Fruit fly (Drosophila melanogaster): ENCODE data around the gene CG3999.

The CG3999 gene

dm6 chr3R:10263972-10264536 lies 12.7 kb downstream of the CG3999 start, which contains the start of gene Nuak:
Gene Nuak, plus strand, starts transcription at chr3R:10264306.
- TF ChIP-seq CG17806 (tag; optimal IDR thresholded peaks at IDR 0.05) (peak; percentile 74), EcR (GFP tag; optimal IDR thresholded peaks at IDR 0.05) (peak; percentile 30), CG32121 (GFP tag; IDR thresholded peaks at IDR 0.05) (no peak), CG13204 (GFP tag; optimal IDR thresholded peaks at IDR 0.05) (peak; percentile 69), CG12605 (GFP tag; IDR thresholded peaks at IDR 0.05) (no peak), Ets98B (GFP tag; IDR thresholded peaks at IDR 0.05) (no peak), CG15710 (tag; optimal IDR thresholded peaks at IDR 0.05) (peak; percentile 86), CG10348 (GFP tag; IDR thresholded peaks at IDR 0.05) (no peak), gl (tag; optimal IDR thresholded peaks at IDR 0.05) (no peak), CG8301 (tag; optimal IDR thresholded peaks at IDR 0.05) (peak; percentile 69), Pif1A (GFP tag; optimal IDR thresholded peaks at IDR 0.05) (peak; percentile 85), CG34367 (tag; optimal IDR thresholded peaks at IDR 0.05) (peak; percentile 59), fd96Ca (GFP tag; IDR thresholded peaks at IDR 0.05) (no peak), CG14655 (GFP tag; optimal IDR thresholded peaks at IDR 0.05) (peak; percentile 65), CG8159 (tag; optimal IDR thresholded peaks at IDR 0.05) (peak; percentile 71), rn (GFP tag; IDR thresholded peaks at IDR 0.05) (no peak), D1 (tag; optimal IDR thresholded peaks at IDR 0.05) (peak; percentile 5), Pif1B (GFP tag; optimal IDR thresholded peaks at IDR 0.05) (peak; percentile 83), Snoo (tag; optimal IDR thresholded peaks at IDR 0.05) (peak; percentile 73), CG9948 (tag; optimal IDR thresholded peaks at IDR 0.05) (peak; percentile 60), CG4496 (GFP tag; IDR thresholded peaks at IDR 0.05) (no peak)

dm6 chr3R:10264601-10265421 lies 13.5 kb downstream of the CG3999 start:
- TF ChIP-seq CG12605 (GFP tag; IDR thresholded peaks at IDR 0.05): no peak
- peak; percentile 49 for TF ChIP-seq EcR (GFP tag; optimal IDR thresholded peaks at IDR 0.05)
- no peak for TF ChIP-seq CG4496 (GFP tag; IDR thresholded peaks at IDR 0.05)
- TF ChIP-seq Pif1A (GFP tag; optimal IDR thresholded peaks at IDR 0.05): no peak

dm6 chr3R:10265552-10266137 lies 14.3 kb downstream of the CG3999 start:
- TF ChIP-seq CG9948 (tag; optimal IDR thresholded peaks at IDR 0.05) (peak; percentile 10), CG8301 (tag; optimal IDR thresholded peaks at IDR 0.05) (peak; percentile 13), CG15710 (tag; optimal IDR thresholded peaks at IDR 0.05) (peak; percentile 1), CG32121 (GFP tag; IDR thresholded peaks at IDR 0.05) (peak; percentile 77; the same call in 1 of the 2 replicates), CG12605 (GFP tag; IDR thresholded peaks at IDR 0.05) (no peak), EcR (GFP tag; optimal IDR thresholded peaks at IDR 0.05) (no peak), CG10348 (GFP tag; IDR thresholded peaks at IDR 0.05) (no peak), rn (GFP tag; IDR thresholded peaks at IDR 0.05) (no peak; the same call in 1 of the 2 replicates), Pif1A (GFP tag; optimal IDR thresholded peaks at IDR 0.05) (peak; percentile 34), CG13204 (GFP tag; optimal IDR thresholded peaks at IDR 0.05) (no peak), fd96Ca (GFP tag; IDR thresholded peaks at IDR 0.05) (no peak; the same call in 2 of the 3 replicates), CG17806 (tag; optimal IDR thresholded peaks at IDR 0.05) (peak; percentile 18), D1 (tag; optimal IDR thresholded peaks at IDR 0.05) (no peak), CG4496 (GFP tag; IDR thresholded peaks at IDR 0.05) (peak; percentile 46), CG8159 (tag; optimal IDR thresholded peaks at IDR 0.05) (peak; percentile 48), Ets98B (GFP tag; IDR thresholded peaks at IDR 0.05) (peak; percentile 55), Pif1B (GFP tag; optimal IDR thresholded peaks at IDR 0.05) (peak; percentile 39), CG14655 (GFP tag; optimal IDR thresholded peaks at IDR 0.05) (peak; percentile 51), gl (tag; optimal IDR thresholded peaks at IDR 0.05) (no peak), Snoo (tag; optimal IDR thresholded peaks at IDR 0.05) (peak; percentile 80), CG34367 (tag; optimal IDR thresholded peaks at IDR 0.05) (no peak)

dm6 chr3R:10266624-10267492 lies 15.5 kb downstream of the CG3999 start:
- no peak for TF ChIP-seq CG17806 (tag; optimal IDR thresholded peaks at IDR 0.05)
- peak; percentile 3 for TF ChIP-seq CG15710 (tag; optimal IDR thresholded peaks at IDR 0.05)
- no peak for TF ChIP-seq Ets98B (GFP tag; IDR thresholded peaks at IDR 0.05)
- TF ChIP-seq CG10348 (GFP tag; IDR thresholded peaks at IDR 0.05): no peak
- 0 out of 3 replicates have a peak, but pooled peaks have one; percentile 28 for TF ChIP-seq CG4496 (GFP tag; IDR thresholded peaks at IDR 0.05)
- TF ChIP-seq CG13204 (GFP tag; optimal IDR thresholded peaks at IDR 0.05): peak; percentile 51
- TF ChIP-seq Snoo (tag; optimal IDR thresholded peaks at IDR 0.05): no peak
- no peak for TF ChIP-seq CG8159 (tag; optimal IDR thresholded peaks at IDR 0.05)
- no peak for TF ChIP-seq gl (tag; optimal IDR thresholded peaks at IDR 0.05)
- TF ChIP-seq CG9948 (tag; optimal IDR thresholded peaks at IDR 0.05): no peak
- TF ChIP-seq CG34367 (tag; optimal IDR thresholded peaks at IDR 0.05): no peak
- no peak for TF ChIP-seq CG12605 (GFP tag; IDR thresholded peaks at IDR 0.05)
- peak; percentile 66; the same call in 2 of the 3 replicates for TF ChIP-seq fd96Ca (GFP tag; IDR thresholded peaks at IDR 0.05)
- TF ChIP-seq Pif1B (GFP tag; optimal IDR thresholded peaks at IDR 0.05): no peak
- no peak for TF ChIP-seq EcR (GFP tag; optimal IDR thresholded peaks at IDR 0.05)
- TF ChIP-seq CG8301 (tag; optimal IDR thresholded peaks at IDR 0.05): no peak
- TF ChIP-seq CG14655 (GFP tag; optimal IDR thresholded peaks at IDR 0.05): peak; percentile 6
- TF ChIP-seq CG32121 (GFP tag; IDR thresholded peaks at IDR 0.05): no peak
- TF ChIP-seq rn (GFP tag; IDR thresholded peaks at IDR 0.05): no peak
- no peak for TF ChIP-seq Pif1A (GFP tag; optimal IDR thresholded peaks at IDR 0.05)
- no peak for TF ChIP-seq D1 (tag; optimal IDR thresholded peaks at IDR 0.05)
